Worm (Caenorhabditis elegans) whole organism, L1 larva: Measurements from ENCODE around the gene aagr-2.

Experiments
- ces-1 ChIP-seq: fragments of 150-350 bp; optimal IDR thresholded peaks from 2 replicates; lab custom pipeline; 2014; ENCODE audit warnings: missing biosample characterization, missing genetic modification reagents, missing genetic modification characterization
- lin-39 ChIP-seq: fragments of 150-350 bp; optimal IDR thresholded peaks from 2 replicates; lab custom pipeline; 2014; ENCODE audit warnings: missing biosample characterization, missing genetic modification reagents, missing genetic modification characterization
- nhr-76 ChIP-seq: sonication (generic microtip); optimal IDR thresholded peaks from 2 replicates; lab custom pipeline; 2017; ENCODE audit warnings: missing biosample characterization, missing genetic modification characterization

- TF ChIP-seq lin-39 (tag; lab: Kevin White, UChicago) (no peak), ces-1 (GFP tag; lab: Kevin White, UChicago) (no peak), nhr-76 (tag; lab: Kevin White, UChicago) (no peak)
Measured at ce11 chrII:4866045-4866444, 59.0 kb downstream of the aagr-2 start.
